Worm (Caenorhabditis elegans): ENCODE results near the gene clh-3.

ce11 chrII:7189120-7189519 lies 36.6 kb downstream of the clh-3 start, which contains the start of gene E04F6.4:
- TF ChIP-seq pha-4 (tag; optimal IDR thresholded peaks at IDR 0.05) (no peak), mml-1 (tag; optimal IDR thresholded peaks at IDR 0.05) (no peak), nhr-25 (tag; optimal IDR thresholded peaks at IDR 0.05) (no peak), jun-1 (tag; optimal IDR thresholded peaks at IDR 0.05) (no peak), nhr-11 (tag; optimal IDR thresholded peaks at IDR 0.05) (no peak), lin-39 (tag; optimal IDR thresholded peaks at IDR 0.05) (no peak), pqm-1 (tag; optimal IDR thresholded peaks at IDR 0.05) (no peak), tbx-2 (tag; optimal IDR thresholded peaks at IDR 0.05) (no peak), elt-3 (tag; optimal IDR thresholded peaks at IDR 0.05) (no peak), ama-1 (optimal IDR thresholded peaks at IDR 0.05) (no peak), nhr-77 (tag; optimal IDR thresholded peaks at IDR 0.05) (no peak), elt-1 (tag; optimal IDR thresholded peaks at IDR 0.05) (no peak)

All from whole organism, L3 larva.